Worm (Caenorhabditis elegans) whole organism, late embryonic: ENCODE data around the gene sel-2.

Experiments
- C08G9.2 ChIP-seq: sonication (generic microtip); optimal IDR thresholded peaks from 2 replicates; lab custom pipeline; 2016; ENCODE audit warnings: mild to moderate bottlenecking, missing genetic modification characterization, moderate library complexity, missing compliant biosample characterization
- C38D4.7 ChIP-seq: fragments of 200-800 bp; sonication (Bioruptor generic); optimal IDR thresholded peaks from 2 replicates; lab custom pipeline; 2018; ENCODE audit warnings: mild to moderate bottlenecking, missing genetic modification characterization, moderate library complexity, missing compliant biosample characterization
- F13H6.1 ChIP-seq: sonication (generic microtip); optimal IDR thresholded peaks from 2 replicates; lab custom pipeline; 2016; ENCODE audit warnings: missing genetic modification characterization, missing compliant biosample characterization
- K02D7.2 ChIP-seq: sonication (generic microtip); optimal IDR thresholded peaks from 2 replicates; lab custom pipeline; 2017; ENCODE audit warnings: mild to moderate bottlenecking, missing genetic modification characterization, missing compliant biosample characterization
- K09A11.1 ChIP-seq: sonication (generic microtip); optimal IDR thresholded peaks from 2 replicates; lab custom pipeline; 2017; ENCODE audit warnings: antibody characterized with exemption, mild to moderate bottlenecking, missing genetic modification characterization, missing compliant biosample characterization; ENCODE audit not compliant: insufficient read depth
- T23F11.4 ChIP-seq: fragments of 200-800 bp; sonication (Bioruptor generic); optimal IDR thresholded peaks from 2 replicates; lab custom pipeline; 2018; ENCODE audit warnings: mild to moderate bottlenecking, missing genetic modification characterization, missing compliant biosample characterization
- Y22D7AL.16 ChIP-seq: sonication (generic microtip); optimal IDR thresholded peaks from 2 replicates; lab custom pipeline; 2016; ENCODE audit warnings: missing genetic modification characterization, missing compliant biosample characterization
- ahr-1 ChIP-seq: sonication (generic microtip); optimal IDR thresholded peaks from 2 replicates; lab custom pipeline; 2016; ENCODE audit warnings: missing genetic modification characterization, missing compliant biosample characterization
- ama-1 ChIP-seq: fragments of 150-350 bp; optimal IDR thresholded peaks from 2 replicates; lab custom pipeline; 2014
- ceh-14 ChIP-seq: sonication (generic microtip); optimal IDR thresholded peaks from 2 replicates; lab custom pipeline; 2016; ENCODE audit warnings: missing genotype, missing genetic modification characterization, missing compliant biosample characterization
- ceh-22 ChIP-seq: sonication (generic microtip); optimal IDR thresholded peaks from 2 replicates; lab custom pipeline; 2017; ENCODE audit warnings: missing biosample characterization, missing genetic modification characterization
- ceh-24 ChIP-seq: sonication (generic microtip); optimal IDR thresholded peaks from 2 replicates; lab custom pipeline; 2016; ENCODE audit warnings: mild to moderate bottlenecking, missing genetic modification characterization, missing compliant biosample characterization
- ceh-30 ChIP-seq: fragments of 150-350 bp; optimal IDR thresholded peaks from 2 replicates; lab custom pipeline; 2014; ENCODE audit warnings: missing biosample characterization, missing genetic modification characterization
- ceh-31 ChIP-seq: sonication (generic microtip); optimal IDR thresholded peaks from 2 replicates; lab custom pipeline; 2016; ENCODE audit warnings: missing genetic modification characterization, missing compliant biosample characterization
- ceh-34 ChIP-seq: sonication (generic microtip); optimal IDR thresholded peaks from 2 replicates; lab custom pipeline; 2016; ENCODE audit warnings: mild to moderate bottlenecking, missing genetic modification characterization, missing compliant biosample characterization
- ceh-45 ChIP-seq: fragments of 200-800 bp; sonication (Bioruptor generic); IDR thresholded peaks from 2 replicates; pipeline ENCODE4 v1.3.6; 2022; ENCODE audit warnings: missing genetic modification reagents, missing genetic modification characterization, missing compliant biosample characterization
- ceh-9 ChIP-seq: sonication (generic microtip); optimal IDR thresholded peaks from 2 replicates; lab custom pipeline; 2016; ENCODE audit warnings: mild to moderate bottlenecking, missing genetic modification characterization, inconsistent platforms, missing compliant biosample characterization
- che-1 ChIP-seq: sonication (generic microtip); optimal IDR thresholded peaks from 2 replicates; lab custom pipeline; 2016; ENCODE audit warnings: mild to moderate bottlenecking, missing genetic modification characterization, missing compliant biosample characterization
- dve-1 ChIP-seq: sonication (generic microtip); optimal IDR thresholded peaks from 2 replicates; lab custom pipeline; 2017; ENCODE audit warnings: antibody characterized with exemption, mild to moderate bottlenecking, missing genetic modification characterization, missing compliant biosample characterization
- elt-2 ChIP-seq: sonication (generic microtip); optimal IDR thresholded peaks from 2 replicates; lab custom pipeline; 2016; ENCODE audit warnings: missing genetic modification reagents, missing genetic modification characterization, missing compliant biosample characterization
- elt-4 ChIP-seq: sonication (generic microtip); optimal IDR thresholded peaks from 2 replicates; lab custom pipeline; 2016; ENCODE audit warnings: missing genetic modification characterization, missing compliant biosample characterization
- ets-4 ChIP-seq: sonication (generic microtip); optimal IDR thresholded peaks from 2 replicates; lab custom pipeline; 2016; ENCODE audit warnings: missing genetic modification characterization, missing compliant biosample characterization
- eyg-1 ChIP-seq: sonication (generic microtip); optimal IDR thresholded peaks from 2 replicates; lab custom pipeline; 2016; ENCODE audit warnings: missing genotype, missing genetic modification characterization, missing compliant biosample characterization
- fax-1 ChIP-seq: sonication (generic microtip); optimal IDR thresholded peaks from 2 replicates; lab custom pipeline; 2016; ENCODE audit warnings: missing genotype, missing genetic modification characterization, missing compliant biosample characterization
- fkh-10 ChIP-seq: fragments of 150-350 bp; optimal IDR thresholded peaks from 2 replicates; lab custom pipeline; 2014; ENCODE audit warnings: missing biosample characterization, missing genetic modification reagents, missing genetic modification characterization
- fkh-6 ChIP-seq: sonication (generic microtip); optimal IDR thresholded peaks from 2 replicates; lab custom pipeline; 2016; ENCODE audit warnings: missing genetic modification characterization, missing compliant biosample characterization
- hlh-13 ChIP-seq: fragments of 200-800 bp; sonication (Bioruptor generic); optimal IDR thresholded peaks from 2 replicates; lab custom pipeline; 2018; ENCODE audit warnings: mild to moderate bottlenecking, missing genetic modification characterization, missing compliant biosample characterization
- hlh-30 ChIP-seq: sonication (generic microtip); optimal IDR thresholded peaks from 2 replicates; lab custom pipeline; 2017; ENCODE audit warnings: antibody characterized with exemption, missing genetic modification characterization, missing compliant biosample characterization; ENCODE audit not compliant: insufficient read depth
- lim-6 ChIP-seq: sonication (generic microtip); optimal IDR thresholded peaks from 2 replicates; lab custom pipeline; 2016; ENCODE audit warnings: missing genetic modification characterization, missing compliant biosample characterization
- mec-3 ChIP-seq: sonication (generic microtip); optimal IDR thresholded peaks from 2 replicates; lab custom pipeline; 2016; ENCODE audit warnings: borderline replicate concordance, missing genetic modification characterization, missing compliant biosample characterization
- nfya-1 ChIP-seq: sonication (generic microtip); optimal IDR thresholded peaks from 2 replicates; lab custom pipeline; 2017; ENCODE audit warnings: missing genetic modification characterization, mild to moderate bottlenecking, missing compliant biosample characterization, antibody characterized with exemption, moderate library complexity
- nhr-11 ChIP-seq: fragments of 150-350 bp; optimal IDR thresholded peaks from 2 replicates; lab custom pipeline; 2014; ENCODE audit warnings: missing biosample characterization, missing genetic modification characterization
- pag-3 ChIP-seq: sonication (generic microtip); optimal IDR thresholded peaks from 2 replicates; lab custom pipeline; 2016; ENCODE audit warnings: missing compliant biosample characterization, missing genetic modification characterization, borderline replicate concordance
- pha-2 ChIP-seq: sonication (generic microtip); optimal IDR thresholded peaks from 2 replicates; lab custom pipeline; 2017; ENCODE audit warnings: mild to moderate bottlenecking, missing genetic modification characterization, missing compliant biosample characterization
- pha-4 ChIP-seq: fragments of 150-350 bp; optimal IDR thresholded peaks from 2 replicates; lab custom pipeline; 2018; ENCODE audit warnings: missing biosample characterization, missing genetic modification reagents, missing genetic modification characterization
- pqm-1 ChIP-seq: sonication (generic microtip); optimal IDR thresholded peaks from 2 replicates; lab custom pipeline; 2016; ENCODE audit warnings: missing genetic modification characterization, missing compliant biosample characterization
- pros-1 ChIP-seq: fragments of 150-350 bp; optimal IDR thresholded peaks from 2 replicates; lab custom pipeline; 2014; ENCODE audit warnings: missing biosample characterization, missing genetic modification reagents, missing genetic modification characterization
- ref-2 ChIP-seq: sonication (generic microtip); optimal IDR thresholded peaks from 2 replicates; lab custom pipeline; 2016; ENCODE audit warnings: missing genetic modification characterization, missing compliant biosample characterization
- rnt-1 ChIP-seq: sonication (generic microtip); optimal IDR thresholded peaks from 2 replicates; lab custom pipeline; 2016; ENCODE audit warnings: missing genetic modification characterization, missing compliant biosample characterization
- sox-2 ChIP-seq: fragments of 200-800 bp; sonication (Bioruptor generic); IDR thresholded peaks from 2 replicates; pipeline ENCODE4 v1.3.6; 2022; ENCODE audit warnings: missing genetic modification reagents, missing genetic modification characterization, missing compliant biosample characterization
- sox-4 ChIP-seq: sonication (generic microtip); optimal IDR thresholded peaks from 2 replicates; lab custom pipeline; 2017; ENCODE audit warnings: mild to moderate bottlenecking, missing genetic modification characterization, inconsistent platforms, missing compliant biosample characterization
- syd-9 ChIP-seq: sonication (generic microtip); optimal IDR thresholded peaks from 2 replicates; lab custom pipeline; 2016; ENCODE audit warnings: mild to moderate bottlenecking, missing genetic modification characterization, moderate library complexity, missing compliant biosample characterization
- tbx-7 ChIP-seq: sonication (generic microtip); optimal IDR thresholded peaks from 2 replicates; lab custom pipeline; 2016; ENCODE audit warnings: missing genotype, missing genetic modification characterization, missing compliant biosample characterization
- unc-3 ChIP-seq, 2 experiments: fragments of 200-800 bp in 1 of 2; sonication (Bioruptor generic) in 1 of 2; sonication (generic microtip) in 1 of 2; conservative IDR thresholded peaks in 1 of 2; optimal IDR thresholded peaks in 1 of 2; 2 replicates each; pipeline versions ENCODE4 v1.3.6 to Lab custom; 2016 to 2022; ENCODE audit warnings: missing compliant biosample characterization in 2 of 2, missing genetic modification characterization in 2 of 2, missing genetic modification reagents in 1 of 2
- unc-55 ChIP-seq: sonication (generic microtip); optimal IDR thresholded peaks from 2 replicates; lab custom pipeline; 2017; ENCODE audit warnings: missing biosample characterization, missing genetic modification reagents, missing genetic modification characterization
- unc-86 ChIP-seq: sonication (generic microtip); optimal IDR thresholded peaks from 2 replicates; lab custom pipeline; 2016; ENCODE audit warnings: missing genetic modification characterization, missing compliant biosample characterization
- ztf-16 ChIP-seq: sonication (generic microtip); optimal IDR thresholded peaks from 2 replicates; lab custom pipeline; 2017; ENCODE audit warnings: missing genetic modification characterization, missing compliant biosample characterization

The sel-2 gene

ce11 chrIII:4653374-4653773 lies 41.2 kb upstream of the sel-2 start:
- TF ChIP-seq fax-1 (tag; lab: Kevin White, UChicago) (no peak), C08G9.2 (tag; lab: Kevin White, UChicago) (no peak), ceh-31 (no peak)

- TF ChIP-seq mec-3: no peak
- peak; percentile 35 for TF ChIP-seq hlh-30
- TF ChIP-seq K02D7.2 (tag; lab: Kevin White, UChicago): no peak
These were observed 37.8 kb upstream of the sel-2 start, which contains the start of gene ppm-2 for ce11 chrIII:4649811-4650544. TSS of gene ppm-2 (plus strand) at chrIII:4650494.

ce11 chrIII:4649363-4649768 lies 37.2 kb upstream of the sel-2 start:
- no peak for TF ChIP-seq Y22D7AL.16 (tag; lab: Kevin White, UChicago)
- TF ChIP-seq elt-2 (tag; lab: Kevin White, UChicago): peak; percentile 76
- TF ChIP-seq ceh-14: peak; percentile 32
- no peak for TF ChIP-seq syd-9
- no peak for TF ChIP-seq ztf-16 (tag; lab: Kevin White, UChicago)
- TF ChIP-seq tbx-7 (tag; lab: Kevin White, UChicago): no peak
- TF ChIP-seq unc-3 (GFP tag; conservative IDR thresholded peaks at IDR 0.05; lab: Robert Waterston, UW): no peak
- no peak for TF ChIP-seq unc-3 (tag; optimal IDR thresholded peaks at IDR 0.05; lab: Kevin White, UChicago)
- peak; percentile 86 for TF ChIP-seq ref-2 (tag; lab: Kevin White, UChicago)
- peak; percentile 79 for TF ChIP-seq nfya-1 (tag; lab: Kevin White, UChicago)
- TF ChIP-seq ahr-1 (tag; lab: Kevin White, UChicago): no peak
- peak; percentile 7 for TF ChIP-seq che-1 (tag; lab: Kevin White, UChicago)
- TF ChIP-seq pros-1 (tag; lab: Kevin White, UChicago): peak; percentile 40
- no peak for TF ChIP-seq C38D4.7 (GFP tag; lab: Kevin White, UChicago)
- peak; percentile 93 for TF ChIP-seq ets-4 (tag; lab: Kevin White, UChicago)
- no peak for TF ChIP-seq ceh-30 (tag; lab: Kevin White, UChicago)
- TF ChIP-seq K02D7.2 (tag; lab: Kevin White, UChicago): no peak
- no peak for TF ChIP-seq mec-3
- no peak for TF ChIP-seq ceh-22
- TF ChIP-seq dve-1 (tag; lab: Kevin White, UChicago): peak; percentile 80
- no peak for TF ChIP-seq ceh-9 (tag; lab: Kevin White, UChicago)
- TF ChIP-seq fkh-10 (GFP tag; lab: Kevin White, UChicago): no peak
- no peak for TF ChIP-seq sox-4 (tag; lab: Kevin White, UChicago)
- TF ChIP-seq sox-2 (GFP tag; lab: Robert Waterston, UW): no peak
- TF ChIP-seq hlh-30: peak; percentile 99
- peak; percentile 43 for TF ChIP-seq K09A11.1 (tag; lab: Kevin White, UChicago)
- no peak for TF ChIP-seq hlh-13 (GFP tag; lab: Kevin White, UChicago)
- TF ChIP-seq pha-2 (tag; lab: Kevin White, UChicago): no peak
- peak; percentile 87 for TF ChIP-seq pqm-1
- TF ChIP-seq pha-4 (tag; lab: Kevin White, UChicago): no peak
- TF ChIP-seq ceh-45 (GFP tag; lab: Robert Waterston, UW): no peak
- no peak for TF ChIP-seq lim-6 (tag; lab: Kevin White, UChicago)
- TF ChIP-seq elt-4 (tag; lab: Kevin White, UChicago): no peak
- peak; percentile 83 for TF ChIP-seq ceh-34 (tag; lab: Kevin White, UChicago)
- TF ChIP-seq ama-1 (lab: Kevin White, UChicago): no peak
- TF ChIP-seq fkh-6 (tag; lab: Kevin White, UChicago): no peak
- TF ChIP-seq fax-1 (tag; lab: Kevin White, UChicago): no peak
- peak; percentile 92 for TF ChIP-seq unc-55 (GFP tag; lab: Kevin White, UChicago)
- no peak for TF ChIP-seq eyg-1 (tag; lab: Kevin White, UChicago)
- TF ChIP-seq rnt-1 (tag; lab: Kevin White, UChicago): peak; percentile 86
- TF ChIP-seq unc-86 (tag; lab: Kevin White, UChicago): peak; percentile 2
- TF ChIP-seq nhr-11 (tag; lab: Kevin White, UChicago): no peak
- TF ChIP-seq pag-3 (tag; lab: Kevin White, UChicago): no peak
- no peak for TF ChIP-seq ceh-24 (tag; lab: Kevin White, UChicago)
- TF ChIP-seq C08G9.2 (tag; lab: Kevin White, UChicago): no peak
- TF ChIP-seq T23F11.4 (GFP tag; lab: Kevin White, UChicago): peak; percentile 65
- peak; percentile 85 for TF ChIP-seq F13H6.1 (tag; lab: Kevin White, UChicago)
